Worm (Caenorhabditis elegans) whole organism, early embryonic: ENCODE results near the gene F09C6.3.

ENCODE experiments used
- B0310.2 ChIP-seq: sonication (generic microtip); optimal IDR thresholded peaks from 2 replicates; lab custom pipeline; 2016; ENCODE audit warnings: mild to moderate bottlenecking, missing genetic modification characterization, missing compliant biosample characterization
- ama-1 ChIP-seq: fragments of 150-350 bp; optimal IDR thresholded peaks from 2 replicates; lab custom pipeline; 2014
- ceh-13 ChIP-seq: fragments of 200-800 bp; sonication (Bioruptor generic); optimal IDR thresholded peaks from 2 replicates; lab custom pipeline; 2018; ENCODE audit warnings: mild to moderate bottlenecking, missing genetic modification characterization, missing compliant biosample characterization
- flt-1 ChIP-seq: fragments of 200-800 bp; sonication (Bioruptor generic); IDR thresholded peaks from 2 replicates; pipeline ENCODE4 v1.3.6; 2022; ENCODE audit warnings: missing genetic modification characterization, missing compliant biosample characterization
- hmg-4 ChIP-seq: fragments of 200-800 bp; sonication (Bioruptor generic); optimal IDR thresholded peaks from 2 replicates; lab custom pipeline; 2018; ENCODE audit warnings: mild to moderate bottlenecking, missing genetic modification characterization, missing compliant biosample characterization
- hnd-1 ChIP-seq: sonication (generic microtip); optimal IDR thresholded peaks from 2 replicates; lab custom pipeline; 2016; ENCODE audit warnings: missing genetic modification characterization, missing compliant biosample characterization
- sea-1 ChIP-seq: fragments of 200-800 bp; sonication (Bioruptor generic); conservative IDR thresholded peaks from 2 replicates; pipeline ENCODE4 v1.3.6; 2022; ENCODE audit warnings: missing genetic modification characterization, missing compliant biosample characterization
- tbx-37 ChIP-seq: fragments of 200-800 bp; sonication (Bioruptor generic); conservative IDR thresholded peaks from 2 replicates; pipeline ENCODE4 v1.3.6; 2022; ENCODE audit warnings: missing genetic modification reagents, missing genetic modification characterization, missing compliant biosample characterization
- tra-4 ChIP-seq: sonication (generic microtip); optimal IDR thresholded peaks from 2 replicates; lab custom pipeline; 2017; ENCODE audit warnings: missing genetic modification characterization, missing compliant biosample characterization

ce11 chrV:16874966-16875365, 5.0 kb downstream of the F09C6.3 start, which contains the start of gene F49A5.10:
- TF ChIP-seq tra-4 (tag; lab: Kevin White, UChicago), result no peak
- TF ChIP-seq ama-1, result no peak
- TF ChIP-seq sea-1 (GFP tag; lab: Robert Waterston, UW), result no peak
- no peak for TF ChIP-seq ceh-13 (GFP tag; lab: Kevin White, UChicago)
- TF ChIP-seq tbx-37 (GFP tag; lab: Robert Waterston, UW), result no peak
- no peak for TF ChIP-seq flt-1 (GFP tag; lab: Robert Waterston, UW)
- TF ChIP-seq hmg-4 (GFP tag; lab: Kevin White, UChicago), result no peak
- TF ChIP-seq hnd-1, result no peak
- no peak for TF ChIP-seq B0310.2 (tag; lab: Kevin White, UChicago)
